Fruit fly (Drosophila melanogaster) whole organism, embryonic: ENCODE measurements around the gene CG31817.

Source experiments
- Bgb ChIP-seq: fragments of 200-800 bp; sonication (Bioruptor generic); IDR thresholded peaks from 2 replicates; pipeline ENCODE4 v1.3.6; 2022; ENCODE audit warnings: missing biosample characterization, missing genetic modification characterization; ENCODE audit not compliant: partially characterized antibody
- CG10462 ChIP-seq: fragments of 200-800 bp; sonication (Bioruptor generic); optimal IDR thresholded peaks from 2 replicates; lab custom pipeline; 2016; ENCODE audit warnings: missing biosample characterization, missing genetic modification characterization
- CG10959 ChIP-seq: fragments of 200-800 bp; sonication (Bioruptor generic); IDR thresholded peaks from 2 replicates; pipeline ENCODE4 v1.3.6; 2022; ENCODE audit warnings: missing biosample characterization, missing genetic modification characterization
- CG12391 ChIP-seq: fragments of 200-800 bp; sonication (Bioruptor generic); optimal IDR thresholded peaks from 3 replicates; lab custom pipeline; 2018; ENCODE audit warnings: missing biosample characterization, mild to moderate bottlenecking, missing genetic modification characterization, moderate library complexity
- CG12942 ChIP-seq: fragments of 200-800 bp; sonication (Bioruptor generic); optimal IDR thresholded peaks from 3 replicates; lab custom pipeline; 2016; ENCODE audit warnings: missing biosample characterization, missing genetic modification characterization
- CG14965 ChIP-seq: fragments of 200-800 bp; sonication (Bioruptor generic); optimal IDR thresholded peaks from 2 replicates; lab custom pipeline; 2016; ENCODE audit warnings: missing biosample characterization, missing genetic modification characterization, borderline replicate concordance
- CG15601 ChIP-seq: fragments of 200-800 bp; sonication (Bioruptor generic); optimal IDR thresholded peaks from 3 replicates; lab custom pipeline; 2019; ENCODE audit warnings: missing biosample characterization, mild to moderate bottlenecking, missing genetic modification characterization, moderate library complexity
- CG1832 ChIP-seq: fragments of 200-800 bp; sonication (Bioruptor generic); optimal IDR thresholded peaks from 2 replicates; lab custom pipeline; 2017; ENCODE audit warnings: missing biosample characterization, mild to moderate bottlenecking, missing genetic modification characterization, inconsistent platforms
- CG18476 ChIP-seq: fragments of 200-800 bp; sonication (Bioruptor generic); optimal IDR thresholded peaks from 2 replicates; lab custom pipeline; 2016; ENCODE audit warnings: missing biosample characterization, mild to moderate bottlenecking, missing genetic modification characterization
- CG18599 ChIP-seq: fragments of 200-800 bp; sonication (Bioruptor generic); optimal IDR thresholded peaks from 3 replicates; lab custom pipeline; 2017; ENCODE audit warnings: missing biosample characterization, missing genetic modification characterization, mild to moderate bottlenecking, moderate library complexity, missing genetic modification reagents
- CG2202 ChIP-seq: fragments of 200-800 bp; sonication (Bioruptor generic); optimal IDR thresholded peaks from 2 replicates; lab custom pipeline; 2018; ENCODE audit warnings: missing biosample characterization, mild to moderate bottlenecking, missing genetic modification characterization
- CG3163 ChIP-seq: fragments of 200-800 bp; sonication (Bioruptor generic); optimal IDR thresholded peaks from 3 replicates; lab custom pipeline; 2016; ENCODE audit warnings: missing biosample characterization, missing genetic modification characterization
- CG33557 ChIP-seq: fragments of 200-800 bp; sonication (Bioruptor generic); optimal IDR thresholded peaks from 2 replicates; lab custom pipeline; 2019; ENCODE audit warnings: missing biosample characterization, mild to moderate bottlenecking, missing genetic modification characterization, moderate library complexity
- CG3847 ChIP-seq: fragments of 200-800 bp; sonication (Bioruptor generic); IDR thresholded peaks from 2 replicates; pipeline ENCODE4 v1.3.6; 2022; ENCODE audit warnings: missing biosample characterization, missing genetic modification characterization
- CG6175 ChIP-seq: fragments of 200-800 bp; sonication (Bioruptor generic); IDR thresholded peaks from 3 replicates; pipeline ENCODE4 v1.3.6; 2022; ENCODE audit warnings: missing biosample characterization, missing genetic modification characterization
- CG6254 ChIP-seq: fragments of 200-800 bp; sonication (Bioruptor generic); optimal IDR thresholded peaks from 3 replicates; lab custom pipeline; 2017; ENCODE audit warnings: mild to moderate bottlenecking, missing biosample characterization, missing genetic modification reagents, missing genetic modification characterization
- CG7839 ChIP-seq: fragments of 200-800 bp; sonication (Bioruptor generic); optimal IDR thresholded peaks from 3 replicates; lab custom pipeline; 2018; ENCODE audit warnings: missing biosample characterization, mild to moderate bottlenecking, missing genetic modification characterization, moderate library complexity
- CG8089 ChIP-seq: fragments of 200-800 bp; sonication (Bioruptor generic); optimal IDR thresholded peaks from 3 replicates; lab custom pipeline; 2016; ENCODE audit warnings: missing biosample characterization, missing genetic modification characterization
- CG9817 ChIP-seq: fragments of 200-800 bp; sonication (Bioruptor generic); optimal IDR thresholded peaks from 2 replicates; lab custom pipeline; 2018; ENCODE audit warnings: missing biosample characterization, mild to moderate bottlenecking, missing genetic modification characterization, moderate library complexity
- Dbx ChIP-seq: fragments of 200-800 bp; sonication (Bioruptor generic); IDR thresholded peaks from 3 replicates; pipeline ENCODE4 v1.3.6; 2022; ENCODE audit warnings: missing biosample characterization, missing genetic modification characterization
- Deaf1 ChIP-seq: fragments of 200-800 bp; optimal IDR thresholded peaks from 3 replicates; lab custom pipeline; 2019; ENCODE audit warnings: missing biosample characterization, mild to moderate bottlenecking, missing genetic modification characterization, moderate library complexity
- E2f2 ChIP-seq: fragments of 200-800 bp; sonication (Bioruptor generic); IDR thresholded peaks from 2 replicates; pipeline ENCODE4 v1.3.6; 2022; ENCODE audit warnings: missing biosample characterization, missing genetic modification characterization
- HHEX ChIP-seq: fragments of 200-800 bp; sonication (Bioruptor generic); optimal IDR thresholded peaks from 3 replicates; lab custom pipeline; 2017; ENCODE audit warnings: missing biosample characterization, mild to moderate bottlenecking, missing genetic modification characterization, missing genetic modification reagents
- Lhr ChIP-seq: fragments of 200-800 bp; sonication (Bioruptor generic); optimal IDR thresholded peaks from 3 replicates; lab custom pipeline; 2017; ENCODE audit warnings: mild to moderate bottlenecking, missing biosample characterization, missing genetic modification reagents, missing genetic modification characterization
- Mrtf ChIP-seq: fragments of 200-800 bp; sonication (Bioruptor generic); IDR thresholded peaks from 3 replicates; pipeline ENCODE4 v1.3.6; 2022; ENCODE audit warnings: missing biosample characterization, missing genetic modification characterization
- Nf-YB ChIP-seq: fragments of 200-800 bp; sonication (Bioruptor generic); optimal IDR thresholded peaks from 3 replicates; lab custom pipeline; 2019; ENCODE audit warnings: missing biosample characterization, mild to moderate bottlenecking, missing genetic modification characterization, moderate library complexity
- Oli ChIP-seq: fragments of 200-800 bp; sonication (Bioruptor generic); optimal IDR thresholded peaks from 2 replicates; lab custom pipeline; 2018; ENCODE audit warnings: missing biosample characterization, mild to moderate bottlenecking, missing genetic modification characterization, moderate library complexity
- Opbp ChIP-seq: fragments of 200-800 bp; sonication (Bioruptor generic); IDR thresholded peaks from 3 replicates; pipeline ENCODE4 v1.3.6; 2022; ENCODE audit warnings: missing biosample characterization, missing genetic modification characterization; ENCODE audit not compliant: partially characterized antibody
- PHDP ChIP-seq: fragments of 200-800 bp; sonication (Bioruptor generic); optimal IDR thresholded peaks from 3 replicates; lab custom pipeline; 2018; ENCODE audit warnings: missing biosample characterization, mild to moderate bottlenecking, missing genetic modification characterization, moderate library complexity
- Six4 ChIP-seq: fragments of 200-800 bp; sonication (Bioruptor generic); optimal IDR thresholded peaks from 2 replicates; lab custom pipeline; 2016; ENCODE audit warnings: missing biosample characterization, missing genetic modification characterization
- TFAM ChIP-seq: fragments of 200-800 bp; sonication (Bioruptor generic); optimal IDR thresholded peaks from 2 replicates; lab custom pipeline; 2017; ENCODE audit warnings: missing biosample characterization, missing genetic modification characterization, inconsistent platforms
- YL-1 ChIP-seq: fragments of 200-800 bp; sonication (Bioruptor generic); optimal IDR thresholded peaks from 3 replicates; lab custom pipeline; 2017; ENCODE audit warnings: missing biosample characterization, mild to moderate bottlenecking, missing genetic modification characterization
- abd-A ChIP-seq: fragments of 200-800 bp; sonication (Bioruptor generic); optimal IDR thresholded peaks from 3 replicates; lab custom pipeline; 2019; ENCODE audit warnings: missing biosample characterization, mild to moderate bottlenecking, missing genetic modification characterization, moderate library complexity
- ewg ChIP-seq: fragments of 200-800 bp; sonication (Bioruptor generic); optimal IDR thresholded peaks from 3 replicates; lab custom pipeline; 2017; ENCODE audit warnings: mild to moderate bottlenecking, missing biosample characterization, missing genetic modification reagents, missing genetic modification characterization
- her ChIP-seq: fragments of 200-800 bp; sonication (Bioruptor generic); optimal IDR thresholded peaks from 2 replicates; lab custom pipeline; 2016; ENCODE audit warnings: missing biosample characterization, missing genetic modification characterization
- hth ChIP-seq: fragments of >200 bp; optimal IDR thresholded peaks from 2 replicates; lab custom pipeline; 2017; ENCODE audit warnings: inconsistent platforms
- kah ChIP-seq: fragments of 200-800 bp; sonication (Bioruptor generic); optimal IDR thresholded peaks from 2 replicates; lab custom pipeline; 2018; ENCODE audit warnings: missing biosample characterization, mild to moderate bottlenecking, missing genetic modification characterization
- lab ChIP-seq: fragments of 200-800 bp; sonication (Bioruptor generic); optimal IDR thresholded peaks from 3 replicates; lab custom pipeline; 2017; ENCODE audit warnings: missing biosample characterization, missing genetic modification characterization, mild to moderate bottlenecking, moderate library complexity, missing genetic modification reagents
- lilli ChIP-seq: fragments of 200-800 bp; sonication (Bioruptor generic); optimal IDR thresholded peaks from 3 replicates; lab custom pipeline; 2016; ENCODE audit warnings: missing biosample characterization, missing genetic modification characterization
- lmd ChIP-seq: fragments of 200-800 bp; sonication (Bioruptor generic); IDR thresholded peaks from 2 replicates; pipeline ENCODE4 v1.3.6; 2022; ENCODE audit warnings: missing biosample characterization, missing genetic modification characterization
- luna ChIP-seq: fragments of 200-800 bp; sonication (Bioruptor generic); optimal IDR thresholded peaks from 2 replicates; lab custom pipeline; 2016; ENCODE audit warnings: missing biosample characterization, missing genetic modification characterization
- mam ChIP-seq: fragments of 200-800 bp; sonication (Bioruptor generic); optimal IDR thresholded peaks from 3 replicates; lab custom pipeline; 2016; ENCODE audit warnings: missing biosample characterization, missing genetic modification characterization
- nom ChIP-seq: fragments of 200-800 bp; sonication (Bioruptor generic); optimal IDR thresholded peaks from 2 replicates; lab custom pipeline; 2017; ENCODE audit warnings: missing biosample characterization, missing genetic modification characterization, mild to moderate bottlenecking, moderate library complexity, missing genetic modification reagents
- phol ChIP-seq: fragments of 200-800 bp; sonication (Bioruptor generic); optimal IDR thresholded peaks from 3 replicates; lab custom pipeline; 2018; ENCODE audit warnings: missing biosample characterization, mild to moderate bottlenecking, missing genetic modification characterization, moderate library complexity
- ro ChIP-seq: fragments of 200-800 bp; sonication (Bioruptor generic); IDR thresholded peaks from 2 replicates; pipeline ENCODE4 v1.3.6; 2022; ENCODE audit warnings: missing biosample characterization, missing genetic modification characterization
- slbo ChIP-seq: fragments of 200-800 bp; sonication (Bioruptor generic); IDR thresholded peaks from 2 replicates; pipeline ENCODE4 v1.3.6; 2022; ENCODE audit warnings: missing biosample characterization, missing genetic modification characterization
- ssp ChIP-seq: fragments of 200-800 bp; sonication (Bioruptor generic); IDR thresholded peaks from 2 replicates; pipeline ENCODE4 v1.3.6; 2022; ENCODE audit warnings: missing biosample characterization, missing genetic modification characterization
- tgo ChIP-seq: fragments of 200-800 bp; sonication (Bioruptor generic); IDR thresholded peaks from 3 replicates; pipeline ENCODE4 v1.3.6; 2022; ENCODE audit warnings: missing biosample characterization, missing genetic modification characterization
- ttk ChIP-seq: fragments of 200-800 bp; sonication (Bioruptor generic); IDR thresholded peaks from 2 replicates; pipeline ENCODE4 v2.1.2; 2022; ENCODE audit warnings: missing biosample characterization, missing genetic modification characterization
- unpg ChIP-seq: fragments of 200-800 bp; sonication (Bioruptor generic); optimal IDR thresholded peaks from 3 replicates; lab custom pipeline; 2018; ENCODE audit warnings: missing biosample characterization, mild to moderate bottlenecking, missing genetic modification characterization, moderate library complexity
- vvl ChIP-seq: fragments of 200-800 bp; sonication (Bioruptor generic); IDR thresholded peaks from 2 replicates; pipeline ENCODE4 v1.3.6; 2022; ENCODE audit warnings: missing biosample characterization, missing genetic modification characterization
- wor ChIP-seq: fragments of 200-800 bp; sonication (Bioruptor generic); IDR thresholded peaks from 2 replicates; pipeline ENCODE4 v1.3.6; 2022; ENCODE audit warnings: missing biosample characterization, missing genetic modification characterization

CG31817 gene

DNA sequence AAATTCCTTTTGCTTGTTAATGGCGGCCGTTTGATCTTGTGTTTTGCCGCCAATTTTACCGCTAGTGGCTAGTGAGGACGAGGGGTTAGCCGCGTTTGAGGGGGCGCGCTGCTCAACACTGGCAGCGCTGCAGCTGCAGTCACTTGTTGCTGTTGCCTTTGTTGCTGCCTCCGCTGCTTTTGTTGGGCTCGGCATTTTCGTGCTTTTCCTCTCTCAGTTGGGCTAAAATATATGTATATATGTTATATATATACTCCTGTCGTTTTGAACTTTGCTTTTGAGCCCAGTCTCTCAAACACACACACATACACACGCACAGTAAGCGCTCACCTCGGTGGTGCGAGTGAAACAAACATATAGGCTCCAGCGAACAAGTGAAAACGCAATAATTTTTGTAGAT lies 12.9 kb downstream of the CG31817 start (continued):
- TF ChIP-seq CG6175 (no peak), CG2202 (no peak), CG10959 (GFP tag; lab: Robert Waterston, UW) (no peak), E2f2 (GFP tag; lab: Robert Waterston, UW) (no peak), vvl (peak; percentile 24; the same call in 1 of the 2 replicates), her (GFP tag; lab: Kevin White, UChicago) (no peak), CG18599 (GFP tag; lab: Kevin White, UChicago) (no peak), wor (GFP tag; lab: Robert Waterston, UW) (no peak), CG12391 (no peak), lilli (GFP tag; lab: Kevin White, UChicago) (no peak), Bgb (GFP tag; lab: Robert Waterston, UW) (no peak; the same call in 1 of the 2 replicates), Dbx (no peak), CG6254 (no peak), CG18476 (no peak), Nf-YB (GFP tag; lab: Kevin White, UChicago) (no peak), Six4 (GFP tag; lab: Kevin White, UChicago) (no peak), CG15601 (tag; lab: Kevin White, UChicago) (no peak), tgo (no peak), CG10462 (GFP tag; lab: Kevin White, UChicago) (no peak), PHDP (no peak), ssp (GFP tag; lab: Robert Waterston, UW) (no peak), HHEX (GFP tag; lab: Kevin White, UChicago) (no peak), CG1832 (GFP tag; lab: Kevin White, UChicago) (no peak), nom (GFP tag; lab: Kevin White, UChicago) (peak; percentile 73), luna (no peak), mam (no peak), abd-A (tag; lab: Kevin White, UChicago) (no peak), Lhr (GFP tag; lab: Kevin White, UChicago) (no peak), slbo (GFP tag; lab: Robert Waterston, UW) (no peak), ro (GFP tag; lab: Robert Waterston, UW) (no peak), CG3163 (GFP tag; lab: Kevin White, UChicago) (no peak), CG7839 (no peak), CG12942 (GFP tag; lab: Kevin White, UChicago) (no peak), CG14965 (GFP tag; lab: Kevin White, UChicago) (no peak), phol (peak; percentile 11), CG3847 (GFP tag; lab: Robert Waterston, UW) (no peak), Mrtf (GFP tag; lab: Robert Waterston, UW) (no peak), YL-1 (GFP tag; lab: Kevin White, UChicago) (peak; percentile 33), ttk (GFP tag; lab: Robert Waterston, UW) (no peak), unpg (no peak), CG33557 (no peak), lab (GFP tag; lab: Kevin White, UChicago) (peak; percentile 23), hth (lab: Kevin White, UChicago) (no peak), ewg (GFP tag; lab: Kevin White, UChicago) (no peak), Opbp (GFP tag; lab: Robert Waterston, UW) (no peak; the same call in 2 of the 3 replicates), CG8089 (GFP tag; lab: Kevin White, UChicago) (no peak), lmd (no peak), Oli (tag; lab: Kevin White, UChicago) (no peak), kah (GFP tag; lab: Kevin White, UChicago) (peak; percentile 98), Deaf1 (tag; lab: Kevin White, UChicago) (peak; percentile 24), TFAM (no peak), CG9817 (tag; lab: Kevin White, UChicago) (no peak)
